Worm (Caenorhabditis elegans) whole organism, L4 larva: ENCODE measurements around the gene Y43F8B.22.

Experiments used
- F26F4.8 ChIP-seq: fragments of 200-800 bp; sonication (Bioruptor generic); conservative IDR thresholded peaks from 2 replicates; pipeline ENCODE4 v1.3.6; 2022; ENCODE audit warnings: missing genetic modification characterization, missing compliant biosample characterization
- F37D6.2 ChIP-seq: sonication (generic microtip); optimal IDR thresholded peaks from 2 replicates; lab custom pipeline; 2016; ENCODE audit warnings: mild to moderate bottlenecking, missing genetic modification characterization, missing compliant biosample characterization
- T20F7.1 ChIP-seq: fragments of 200-800 bp; sonication (Bioruptor generic); optimal IDR thresholded peaks from 2 replicates; lab custom pipeline; 2018; ENCODE audit warnings: mild to moderate bottlenecking, missing genetic modification characterization, missing compliant biosample characterization
- Y48G9A.11 ChIP-seq: fragments of 200-800 bp; sonication (Bioruptor generic); IDR thresholded peaks from 2 replicates; pipeline ENCODE4 v1.3.6; 2022; ENCODE audit warnings: missing genetic modification reagents, missing genetic modification characterization, missing compliant biosample characterization
- aha-1 ChIP-seq: fragments of 150-350 bp; peaks from one replicate; lab custom pipeline; 2014; ENCODE audit warnings: missing biosample characterization, missing genetic modification characterization
- ama-1 ChIP-seq: fragments of 150-350 bp; optimal IDR thresholded peaks from 2 replicates; lab custom pipeline; 2014; ENCODE audit warnings: inconsistent platforms, mixed read lengths
- arid-1 ChIP-seq: fragments of 200-800 bp; sonication (Bioruptor generic); conservative IDR thresholded peaks from 2 replicates; pipeline ENCODE4 v1.3.6; 2022; ENCODE audit warnings: missing genetic modification reagents, missing genetic modification characterization, missing compliant biosample characterization
- ceh-20 ChIP-seq: fragments of 200-800 bp; sonication (Bioruptor generic); IDR thresholded peaks from 2 replicates; pipeline ENCODE4 v1.3.6; 2022; ENCODE audit warnings: missing genetic modification reagents, missing genetic modification characterization, missing compliant biosample characterization
- ceh-28 ChIP-seq: fragments of 150-350 bp; optimal IDR thresholded peaks from 2 replicates; lab custom pipeline; 2014; ENCODE audit warnings: missing biosample characterization, missing genetic modification reagents, missing genetic modification characterization
- ceh-62 ChIP-seq: sonication (generic microtip); optimal IDR thresholded peaks from 2 replicates; lab custom pipeline; 2017; ENCODE audit warnings: missing biosample characterization, missing genetic modification characterization
- ces-1 ChIP-seq: fragments of 150-350 bp; sonication (generic microtip); optimal IDR thresholded peaks from 4 replicates; lab custom pipeline; 2014; ENCODE audit warnings: missing biosample characterization, missing genetic modification reagents, missing genetic modification characterization
- ctbp-1 ChIP-seq: fragments of 200-800 bp; sonication (Bioruptor generic); IDR thresholded peaks from 2 replicates; pipeline ENCODE4 v1.3.6; 2022; ENCODE audit warnings: missing genetic modification reagents, missing genetic modification characterization, missing compliant biosample characterization
- daf-16 ChIP-seq, 3 experiments: sonication (generic microtip); optimal IDR thresholded peaks; 2 replicates each; lab custom pipeline; 2016 to 2017; ENCODE audit warnings: missing genetic modification characterization in 3 of 3, missing genetic modification reagents in 3 of 3, mild to moderate bottlenecking in 2 of 3, missing compliant biosample characterization in 2 of 3, missing biosample characterization in 1 of 3, moderate library complexity in 1 of 3
- dmd-8 ChIP-seq: fragments of 200-800 bp; sonication (Bioruptor generic); IDR thresholded peaks from 2 replicates; pipeline ENCODE4 v1.3.6; 2022; ENCODE audit warnings: missing genetic modification characterization, missing compliant biosample characterization
- dmd-9 ChIP-seq: fragments of 200-800 bp; sonication (Bioruptor generic); IDR thresholded peaks from 2 replicates; pipeline ENCODE4 v1.3.6; 2022; ENCODE audit warnings: missing genetic modification reagents, missing genetic modification characterization, missing compliant biosample characterization
- dpl-1 ChIP-seq: fragments of 150-350 bp; optimal IDR thresholded peaks from 2 replicates; lab custom pipeline; 2014; ENCODE audit warnings: missing biosample characterization, missing genetic modification reagents, missing genetic modification characterization
- duxl-1 ChIP-seq: sonication (generic microtip); optimal IDR thresholded peaks from 2 replicates; lab custom pipeline; 2016; ENCODE audit warnings: mild to moderate bottlenecking, missing genetic modification characterization, moderate library complexity, missing compliant biosample characterization; ENCODE audit not compliant: poor library complexity
- dve-1 ChIP-seq: sonication (generic microtip); optimal IDR thresholded peaks from 2 replicates; lab custom pipeline; 2017; ENCODE audit warnings: antibody characterized with exemption, mild to moderate bottlenecking, missing genetic modification characterization, missing compliant biosample characterization; ENCODE audit not compliant: insufficient read depth
- egl-27 ChIP-seq: sonication (generic microtip); optimal IDR thresholded peaks from 3 replicates; lab custom pipeline; 2017; ENCODE audit warnings: missing biosample characterization, missing genetic modification reagents, missing genetic modification characterization
- egl-43 ChIP-seq: fragments of 200-800 bp; sonication (Bioruptor generic); IDR thresholded peaks from 2 replicates; pipeline ENCODE4 v1.3.6; 2022; ENCODE audit warnings: missing genetic modification reagents, missing genetic modification characterization, missing compliant biosample characterization
- fos-1 ChIP-seq: fragments of 150-350 bp; optimal IDR thresholded peaks from 2 replicates; lab custom pipeline; 2014; ENCODE audit warnings: missing biosample characterization, missing genetic modification characterization
- hif-1 ChIP-seq, 2 experiments: sonication (generic microtip); optimal IDR thresholded peaks; 2 replicates each; lab custom pipeline; 2016 to 2017; ENCODE audit warnings: missing compliant biosample characterization in 2 of 2, missing genetic modification characterization in 2 of 2, missing genetic modification reagents in 2 of 2, missing genotype in 2 of 2, mild to moderate bottlenecking in 1 of 2
- hlh-11 ChIP-seq: fragments of 200-800 bp; sonication (Bioruptor generic); optimal IDR thresholded peaks from 2 replicates; lab custom pipeline; 2018; ENCODE audit warnings: mild to moderate bottlenecking, missing genetic modification characterization, missing compliant biosample characterization
- hlh-30 ChIP-seq: sonication (generic microtip); optimal IDR thresholded peaks from 2 replicates; lab custom pipeline; 2017; ENCODE audit warnings: antibody characterized with exemption, mild to moderate bottlenecking, missing genetic modification characterization, missing compliant biosample characterization; ENCODE audit not compliant: insufficient read depth
- hmg-1.1 ChIP-seq: fragments of 200-800 bp; sonication (Bioruptor generic); IDR thresholded peaks from 2 replicates; pipeline ENCODE4 v1.3.6; 2022; ENCODE audit warnings: missing genetic modification reagents, missing genetic modification characterization, missing compliant biosample characterization
- jun-1 ChIP-seq: fragments of 150-350 bp; optimal IDR thresholded peaks from 2 replicates; lab custom pipeline; 2014; ENCODE audit warnings: missing biosample characterization, missing genetic modification reagents, missing genetic modification characterization
- lin-13 ChIP-seq: fragments of 150-350 bp; optimal IDR thresholded peaks from 2 replicates; lab custom pipeline; 2014; ENCODE audit warnings: missing biosample characterization, missing genetic modification reagents, missing genetic modification characterization
- lin-39 ChIP-seq: fragments of 150-350 bp; optimal IDR thresholded peaks from 2 replicates; lab custom pipeline; 2014; ENCODE audit warnings: missing biosample characterization, missing genetic modification reagents, missing genetic modification characterization
- lsy-2 ChIP-seq, 2 experiments: fragments of 150-350 bp in 1 of 2; sonication (generic microtip) in 1 of 2; optimal IDR thresholded peaks; 2 replicates each; lab custom pipeline; 2014 to 2017; ENCODE audit warnings: missing biosample characterization in 2 of 2, missing genetic modification characterization in 2 of 2
- mdt-29 ChIP-seq: fragments of 200-800 bp; sonication (Bioruptor generic); IDR thresholded peaks from 2 replicates; pipeline ENCODE4 v1.3.6; 2022; ENCODE audit warnings: missing genetic modification reagents, missing genetic modification characterization, missing compliant biosample characterization
- mep-1 ChIP-seq: fragments of 150-350 bp; sonication (generic microtip); optimal IDR thresholded peaks from 3 replicates; lab custom pipeline; 2014; ENCODE audit warnings: missing biosample characterization, missing genetic modification characterization
- mes-2 ChIP-seq: sonication (generic microtip); optimal IDR thresholded peaks from 2 replicates; lab custom pipeline; 2016; ENCODE audit warnings: missing genotype, mild to moderate bottlenecking, missing genetic modification characterization, missing compliant biosample characterization; ENCODE audit not compliant: poor library complexity, severe bottlenecking
- mxl-2 ChIP-seq: fragments of 200-800 bp; sonication (Bioruptor generic); conservative IDR thresholded peaks from 2 replicates; pipeline ENCODE4 v1.3.6; 2022; ENCODE audit warnings: missing genetic modification reagents, missing genetic modification characterization, missing compliant biosample characterization
- mxl-3 ChIP-seq: fragments of 200-800 bp; sonication (Bioruptor generic); optimal IDR thresholded peaks from 2 replicates; lab custom pipeline; 2018; ENCODE audit warnings: mild to moderate bottlenecking, missing genetic modification characterization, missing compliant biosample characterization
- nhr-102 ChIP-seq: sonication (generic microtip); optimal IDR thresholded peaks from 2 replicates; lab custom pipeline; 2016; ENCODE audit warnings: mild to moderate bottlenecking, missing genetic modification characterization, moderate library complexity, missing compliant biosample characterization
- nhr-237 ChIP-seq: sonication (generic microtip); optimal IDR thresholded peaks from 2 replicates; lab custom pipeline; 2017; ENCODE audit warnings: missing biosample characterization, missing genetic modification characterization
- nhr-25 ChIP-seq: sonication (generic microtip); optimal IDR thresholded peaks from 2 replicates; lab custom pipeline; 2017; ENCODE audit warnings: missing genetic modification characterization, mild to moderate bottlenecking, missing compliant biosample characterization, antibody characterized with exemption, moderate library complexity, borderline replicate concordance; ENCODE audit not compliant: insufficient read depth
- nhr-28 ChIP-seq: fragments of 150-350 bp; optimal IDR thresholded peaks from 2 replicates; lab custom pipeline; 2014; ENCODE audit warnings: missing biosample characterization, missing genetic modification characterization
- nhr-42 ChIP-seq: fragments of 200-800 bp; sonication (Bioruptor generic); IDR thresholded peaks from 2 replicates; pipeline ENCODE4 v1.3.6; 2022; ENCODE audit warnings: missing genetic modification characterization, missing compliant biosample characterization
- nhr-6 ChIP-seq: fragments of 150-350 bp; optimal IDR thresholded peaks from 2 replicates; lab custom pipeline; 2014; ENCODE audit warnings: missing biosample characterization, missing genetic modification characterization
- nhr-77 ChIP-seq: fragments of 150-350 bp; optimal IDR thresholded peaks from 2 replicates; lab custom pipeline; 2014; ENCODE audit warnings: missing biosample characterization, missing genetic modification characterization
- pha-4 ChIP-seq, 2 experiments: fragments of 150-350 bp in 1 of 2; fragments of 200-800 bp in 1 of 2; sonication (Bioruptor generic) in 1 of 2; IDR thresholded peaks in 1 of 2; optimal IDR thresholded peaks in 1 of 2; 2 replicates each; pipeline versions ENCODE4 v1.3.6 to Lab custom; 2014 to 2022; ENCODE audit warnings: missing genetic modification characterization in 2 of 2, missing genetic modification reagents in 2 of 2, missing biosample characterization in 1 of 2, missing compliant biosample characterization in 1 of 2
- pqm-1 ChIP-seq: sonication (generic microtip); optimal IDR thresholded peaks from 2 replicates; lab custom pipeline; 2017; ENCODE audit warnings: missing biosample characterization, missing genetic modification characterization
- saeg-2 ChIP-seq: fragments of 200-800 bp; sonication (Bioruptor generic); IDR thresholded peaks from 2 replicates; pipeline ENCODE4 v1.3.6; 2022; ENCODE audit warnings: missing genetic modification reagents, missing genetic modification characterization, missing compliant biosample characterization
- set-16 ChIP-seq: fragments of 200-800 bp; sonication (Bioruptor generic); IDR thresholded peaks from 2 replicates; pipeline ENCODE4 v1.3.6; 2022; ENCODE audit warnings: missing genetic modification reagents, missing genetic modification characterization, missing compliant biosample characterization
- spr-1 ChIP-seq: sonication (generic microtip); optimal IDR thresholded peaks from 2 replicates; lab custom pipeline; 2016; ENCODE audit warnings: mild to moderate bottlenecking, missing genetic modification characterization, missing compliant biosample characterization
- tra-1 ChIP-seq: fragments of 200-800 bp; sonication (Bioruptor generic); IDR thresholded peaks from 2 replicates; pipeline ENCODE4 v1.3.6; 2022; ENCODE audit warnings: missing genetic modification reagents, missing genetic modification characterization, missing compliant biosample characterization
- zfp-2 ChIP-seq: sonication (generic microtip); optimal IDR thresholded peaks from 2 replicates; lab custom pipeline; 2016; ENCODE audit warnings: mild to moderate bottlenecking, missing genetic modification characterization, missing compliant biosample characterization

The Y43F8B.22 gene

DNA sequence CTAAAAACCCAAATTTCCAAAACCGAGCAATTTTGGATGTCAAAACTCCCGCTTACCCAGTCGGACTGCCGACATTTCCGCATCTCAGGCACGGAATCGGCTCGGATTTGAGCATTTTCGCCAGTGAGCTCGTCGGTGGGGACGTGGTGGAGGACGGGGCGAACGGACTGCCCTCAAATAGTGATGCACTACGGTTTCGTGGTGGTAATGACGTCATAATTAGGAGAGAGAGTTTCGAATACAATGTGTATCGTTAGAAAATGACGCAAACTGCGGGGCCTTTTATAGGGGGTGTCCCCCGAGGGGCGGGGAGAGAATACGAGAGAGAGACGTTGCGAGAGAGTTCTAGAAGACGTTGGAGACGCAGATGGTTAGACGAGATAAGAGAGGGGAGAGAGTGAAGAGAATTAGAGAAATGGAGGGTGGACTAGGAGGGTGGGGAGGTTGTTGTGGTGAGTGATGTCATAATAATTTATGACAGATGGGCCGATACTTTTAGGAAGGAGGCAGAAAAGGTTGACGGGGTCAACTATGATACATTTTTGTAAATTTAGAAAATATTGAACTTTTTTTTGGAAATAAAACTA, 40.0 kb downstream of the Y43F8B.22 start (continued):
- peak in 1 of 2 experiments; percentile 81 for TF ChIP-seq hif-1 (tag; optimal IDR thresholded peaks at IDR 0.05; lab: Kevin White, UChicago)
- peak; percentile 98 for TF ChIP-seq ceh-20 (GFP tag; lab: Robert Waterston, UW)
- no peak for TF ChIP-seq ces-1 (GFP tag; lab: Kevin White, UChicago)
- peak; percentile 84 for TF ChIP-seq mxl-3 (GFP tag; lab: Kevin White, UChicago)
- TF ChIP-seq mdt-29 = peak; percentile 96
- TF ChIP-seq mxl-2 (GFP tag; lab: Robert Waterston, UW) = peak; percentile 67
- no peak for TF ChIP-seq ceh-62 (tag; lab: Kevin White, UChicago)
- no peak for TF ChIP-seq daf-16 (GFP tag; optimal IDR thresholded peaks at IDR 0.05; lab: Kevin White, UChicago)
- peak; percentile 65 for TF ChIP-seq daf-16 (tag; optimal IDR thresholded peaks at IDR 0.05; lab: Kevin White, UChicago)
- no peak for TF ChIP-seq lin-39
- TF ChIP-seq duxl-1 (tag; lab: Kevin White, UChicago) = peak; percentile 69
- TF ChIP-seq hlh-11 (tag; lab: Kevin White, UChicago) = peak; percentile 96
- TF ChIP-seq nhr-77 = peak; percentile 51
- peak; percentile 83 for TF ChIP-seq nhr-6
- no peak for TF ChIP-seq nhr-237
- TF ChIP-seq dpl-1 (GFP tag; lab: Kevin White, UChicago) = peak; percentile 53
- TF ChIP-seq ama-1 (lab: Kevin White, UChicago) = peak; percentile 84
- TF ChIP-seq pqm-1 (tag; lab: Kevin White, UChicago) = no peak
- peak; percentile 60 for TF ChIP-seq F37D6.2 (tag; lab: Kevin White, UChicago)
- peak; percentile 65 for TF ChIP-seq lin-13 (GFP tag; lab: Kevin White, UChicago)
- peak; percentile 9; the same call in 1 of the 2 replicates for TF ChIP-seq Y48G9A.11 (GFP tag; lab: Robert Waterston, UW)
- TF ChIP-seq nhr-102 = peak; percentile 68
- peak; percentile 77 for TF ChIP-seq nhr-28 (tag; lab: Kevin White, UChicago)
- peak; percentile 93 for TF ChIP-seq dve-1
- TF ChIP-seq arid-1 (GFP tag; lab: Robert Waterston, UW) = peak; percentile 56; the same call in 1 of the 2 replicates
- TF ChIP-seq egl-27 (tag; lab: Kevin White, UChicago) = no peak
- peak; percentile 91 for TF ChIP-seq saeg-2
- peak; percentile 23; the same call in 1 of the 2 replicates for TF ChIP-seq pha-4 (GFP tag; IDR thresholded peaks at IDR 0.05; lab: Robert Waterston, UW)
- no peak for TF ChIP-seq pha-4 (tag; optimal IDR thresholded peaks at IDR 0.05; lab: Kevin White, UChicago)
- TF ChIP-seq mep-1 (tag; lab: Kevin White, UChicago) = peak; percentile 94
- peak; percentile 93 for TF ChIP-seq ctbp-1 (GFP tag; lab: Robert Waterston, UW)
- TF ChIP-seq hlh-30 (tag; lab: Kevin White, UChicago) = peak; percentile 88
- peak; percentile 49 for TF ChIP-seq T20F7.1 (GFP tag; lab: Kevin White, UChicago)
- TF ChIP-seq aha-1 (tag; lab: Kevin White, UChicago) = peak; percentile 100
- TF ChIP-seq F26F4.8 (GFP tag; lab: Robert Waterston, UW) = no peak
- TF ChIP-seq nhr-25 (tag; lab: Kevin White, UChicago) = peak; percentile 92
- peak; percentile 79; the same call in 1 of the 2 replicates for TF ChIP-seq egl-43 (GFP tag; lab: Robert Waterston, UW)
- peak; percentile 92 for TF ChIP-seq tra-1 (GFP tag; lab: Robert Waterston, UW)
- TF ChIP-seq spr-1 (tag; lab: Kevin White, UChicago) = peak; percentile 55
- no peak for TF ChIP-seq fos-1 (tag; lab: Kevin White, UChicago)
- TF ChIP-seq mes-2 = peak; percentile 75
- TF ChIP-seq zfp-2 (tag; lab: Kevin White, UChicago) = peak; percentile 53
- peak; percentile 84 to 88 for TF ChIP-seq lsy-2 (tag; optimal IDR thresholded peaks at IDR 0.05; lab: Kevin White, UChicago)
- peak; percentile 86 for TF ChIP-seq set-16 (GFP tag; lab: Robert Waterston, UW)
- peak; percentile 69 for TF ChIP-seq nhr-42 (GFP tag; lab: Robert Waterston, UW)
- TF ChIP-seq dmd-9 = no peak
- TF ChIP-seq ceh-28 (tag; lab: Kevin White, UChicago) = no peak
- peak; percentile 92 for TF ChIP-seq hmg-1.1 (GFP tag; lab: Robert Waterston, UW)
- peak; percentile 70 for TF ChIP-seq jun-1 (tag; lab: Kevin White, UChicago)
- TF ChIP-seq dmd-8 = 0 out of 2 replicates have a peak, but pooled peaks have one; percentile 30
